Worm (Caenorhabditis elegans) whole organism, L2 larva: ENCODE data around the gene fbxb-38.

Experiments
- mdl-1 ChIP-seq, 2 experiments: fragments of 150-350 bp in 1 of 2; sonication (generic microtip) in 1 of 2; optimal IDR thresholded peaks; 2 replicates each; lab custom pipeline; 2017; ENCODE audit warnings: missing biosample characterization in 2 of 2, missing genetic modification characterization in 2 of 2
- skn-1 ChIP-seq: sonication (generic microtip); optimal IDR thresholded peaks from 2 replicates; lab custom pipeline; 2017; ENCODE audit warnings: missing biosample characterization, missing genetic modification characterization
- unc-62 ChIP-seq: fragments of 150-350 bp; optimal IDR thresholded peaks from 2 replicates; lab custom pipeline; 2014; ENCODE audit warnings: missing biosample characterization, missing genetic modification reagents, missing genetic modification characterization
- ztf-11 ChIP-seq: sonication (generic microtip); optimal IDR thresholded peaks from 2 replicates; lab custom pipeline; 2017; ENCODE audit warnings: missing biosample characterization, missing genetic modification characterization

- TF ChIP-seq ztf-11 (tag; lab: Kevin White, UChicago) (no peak), mdl-1 (tag; optimal IDR thresholded peaks at IDR 0.05; lab: Kevin White, UChicago) (no peak), unc-62 (GFP tag; lab: Kevin White, UChicago) (no peak), skn-1 (tag; lab: Kevin White, UChicago) (no peak)
Observed at ce11 chrII:2150485-2150985, 18.0 kb downstream of the fbxb-38 start, which contains the start of the genes C40A11.7 and C40A11.8.
